Fruit fly (Drosophila melanogaster): ENCODE data around the gene CG12321.

CG12321 gene

dm6 chr3R:18199177-18199884 lies 10.8 kb upstream of the CG12321 start, which contains the start of the genes Ssdp and CG7985:
Ssdp (minus strand) TSS chr3R:18199595.
CG7985 (plus strand) TSS chr3R:18199857.
- TF ChIP-seq noc (tag; optimal IDR thresholded peaks at IDR 0.05) = no peak

- TF ChIP-seq noc (tag; optimal IDR thresholded peaks at IDR 0.05) = peak; percentile 50
These were observed 10.1 kb upstream of the CG12321 start for dm6 chr3R:18198518-18199118.

- no peak for TF ChIP-seq noc (tag; optimal IDR thresholded peaks at IDR 0.05)
These were observed 9.3 kb upstream of the CG12321 start for dm6 chr3R:18197802-18198148.

dm6 chr3R:18196991-18197801 lies 8.7 kb upstream of the CG12321 start:
- peak; percentile 51 for TF ChIP-seq noc (tag; optimal IDR thresholded peaks at IDR 0.05)

dm6 chr3R:18196622-18196990 lies 8.1 kb upstream of the CG12321 start:
- TF ChIP-seq noc (tag; optimal IDR thresholded peaks at IDR 0.05) = no peak

- no peak for TF ChIP-seq noc (tag; optimal IDR thresholded peaks at IDR 0.05)
These were observed 6.8 kb upstream of the CG12321 start for dm6 chr3R:18195295-18195694.

dm6 chr3R:18191867-18192266 lies 3.4 kb upstream of the CG12321 start, which contains the start of gene CG14313:
CG14313 (minus strand) TSS chr3R:18191967.
- TF ChIP-seq noc (tag; optimal IDR thresholded peaks at IDR 0.05) = no peak

- peak; percentile 81 for TF ChIP-seq noc (tag; optimal IDR thresholded peaks at IDR 0.05)
These were observed 3.1 kb downstream of the CG12321 start, which contains the start of the genes Arp5 and CG7208 for dm6 chr3R:18185385-18185784. Arp5 (plus strand) TSS chr3R:18185498. CG7208 (minus strand) TSS chr3R:18185715.

- no peak for TF ChIP-seq noc (tag; optimal IDR thresholded peaks at IDR 0.05)
These were observed 5.3 kb downstream of the CG12321 start, which contains the start of gene cdm for dm6 chr3R:18183244-18183643. cdm (minus strand) TSS chr3R:18183479.

- peak; percentile 89 for TF ChIP-seq noc (tag; optimal IDR thresholded peaks at IDR 0.05)
These were observed 16.2 kb downstream of the CG12321 start for dm6 chr3R:18171983-18172967.

dm6 chr3R:18169982-18170531 lies 18.4 kb downstream of the CG12321 start:
- no peak for TF ChIP-seq noc (tag; optimal IDR thresholded peaks at IDR 0.05)

- no peak for TF ChIP-seq noc (tag; optimal IDR thresholded peaks at IDR 0.05)
These were observed 19.6 kb downstream of the CG12321 start for dm6 chr3R:18168929-18169350.

dm6 chr3R:18168398-18168797 lies 20.1 kb downstream of the CG12321 start:
- TF ChIP-seq noc (tag; optimal IDR thresholded peaks at IDR 0.05) = peak; percentile 53

- no peak for TF ChIP-seq noc (tag; optimal IDR thresholded peaks at IDR 0.05)
These were observed 20.9 kb downstream of the CG12321 start, which contains the start of gene wrd for dm6 chr3R:18167416-18168237. wrd (plus strand) TSS chr3R:18167757.
